Fruit fly (Drosophila melanogaster) whole organism, embryonic: ENCODE results near the gene jv.

ENCODE experiments used
- ATbp ChIP-seq: fragments of 200-800 bp; sonication (Bioruptor generic); optimal IDR thresholded peaks from 2 replicates; lab custom pipeline; 2017; ENCODE audit warnings: missing biosample characterization, mild to moderate bottlenecking, missing genetic modification characterization, missing genetic modification reagents
- Adf1 ChIP-seq: fragments of 200-800 bp; sonication (Bioruptor generic); IDR thresholded peaks from 2 replicates; pipeline ENCODE4 v1.3.6; 2022; ENCODE audit warnings: missing biosample characterization, missing genetic modification characterization
- Atf3 ChIP-seq: fragments of 200-800 bp; sonication (Bioruptor generic); optimal IDR thresholded peaks from 3 replicates; lab custom pipeline; 2016; ENCODE audit warnings: missing biosample characterization, missing genetic modification characterization
- CG10267 ChIP-seq: fragments of 200-800 bp; sonication (Bioruptor generic); optimal IDR thresholded peaks from 2 replicates; lab custom pipeline; 2018; ENCODE audit warnings: missing biosample characterization, mild to moderate bottlenecking, missing genetic modification characterization, moderate library complexity
- CG10366 ChIP-seq: fragments of 200-800 bp; sonication (Bioruptor generic); IDR thresholded peaks from 2 replicates; pipeline ENCODE4 v1.3.6; 2022; ENCODE audit warnings: missing biosample characterization, missing genetic modification characterization
- CG10431 ChIP-seq: fragments of 200-800 bp; sonication (Bioruptor generic); optimal IDR thresholded peaks from 3 replicates; lab custom pipeline; 2018; ENCODE audit warnings: missing biosample characterization, mild to moderate bottlenecking, missing genetic modification characterization
- CG11560 ChIP-seq: fragments of 200-800 bp; sonication (Bioruptor generic); IDR thresholded peaks from 3 replicates; pipeline ENCODE4 v1.3.6; 2022; ENCODE audit warnings: missing biosample characterization, missing genetic modification characterization
- CG1233 ChIP-seq: fragments of 200-800 bp; sonication (Bioruptor generic); optimal IDR thresholded peaks from 4 replicates; lab custom pipeline; 2018; ENCODE audit warnings: missing biosample characterization, mild to moderate bottlenecking, missing genetic modification characterization
- CG12769 ChIP-seq: fragments of 200-800 bp; sonication (Bioruptor generic); optimal IDR thresholded peaks from 2 replicates; lab custom pipeline; 2019; ENCODE audit warnings: missing biosample characterization, mild to moderate bottlenecking, missing genetic modification characterization, moderate library complexity
- CG12942 ChIP-seq: fragments of 200-800 bp; sonication (Bioruptor generic); optimal IDR thresholded peaks from 3 replicates; lab custom pipeline; 2016; ENCODE audit warnings: missing biosample characterization, missing genetic modification characterization
- CG13424 ChIP-seq: fragments of 200-800 bp; sonication (Bioruptor generic); optimal IDR thresholded peaks from 2 replicates; lab custom pipeline; 2019; ENCODE audit warnings: missing biosample characterization, mild to moderate bottlenecking, missing genetic modification characterization, moderate library complexity
- CG15601 ChIP-seq: fragments of 200-800 bp; sonication (Bioruptor generic); optimal IDR thresholded peaks from 3 replicates; lab custom pipeline; 2019; ENCODE audit warnings: missing biosample characterization, mild to moderate bottlenecking, missing genetic modification characterization, moderate library complexity
- CG1603 ChIP-seq: fragments of 200-800 bp; sonication (Bioruptor generic); optimal IDR thresholded peaks from 2 replicates; lab custom pipeline; 2019; ENCODE audit warnings: missing biosample characterization, mild to moderate bottlenecking, missing genetic modification characterization, moderate library complexity
- CG17361 ChIP-seq: fragments of 200-800 bp; sonication (Bioruptor generic); IDR thresholded peaks from 3 replicates; pipeline ENCODE4 v1.3.6; 2022; ENCODE audit warnings: missing biosample characterization, missing genetic modification characterization
- CG17385 ChIP-seq: fragments of 200-800 bp; sonication (Bioruptor generic); optimal IDR thresholded peaks from 3 replicates; lab custom pipeline; 2018; ENCODE audit warnings: missing biosample characterization, mild to moderate bottlenecking, missing genetic modification characterization
- CG2129 ChIP-seq: fragments of 200-800 bp; sonication (Bioruptor generic); IDR thresholded peaks from 2 replicates; pipeline ENCODE4 v1.3.6; 2022; ENCODE audit warnings: missing biosample characterization, missing genetic modification characterization; ENCODE audit not compliant: partially characterized antibody
- CG30431 ChIP-seq: fragments of 200-800 bp; sonication (Bioruptor generic); optimal IDR thresholded peaks from 2 replicates; lab custom pipeline; 2017; ENCODE audit warnings: missing biosample characterization, missing genetic modification characterization
- CG32772 ChIP-seq: fragments of 200-800 bp; sonication (Bioruptor generic); IDR thresholded peaks from 2 replicates; pipeline ENCODE4 v1.3.6; 2022; ENCODE audit warnings: missing biosample characterization, missing genetic modification characterization
- CG4820 ChIP-seq: fragments of 200-800 bp; sonication (Bioruptor generic); optimal IDR thresholded peaks from 3 replicates; lab custom pipeline; 2016; ENCODE audit warnings: missing biosample characterization, missing genetic modification characterization
- CG5245 ChIP-seq: fragments of 200-800 bp; sonication (Bioruptor generic); optimal IDR thresholded peaks from 3 replicates; lab custom pipeline; 2016; ENCODE audit warnings: missing biosample characterization, missing genetic modification characterization
- CG6654 ChIP-seq: fragments of 200-800 bp; sonication (Bioruptor generic); optimal IDR thresholded peaks from 2 replicates; lab custom pipeline; 2017; ENCODE audit warnings: missing biosample characterization, mild to moderate bottlenecking, missing genetic modification characterization
- CG6791 ChIP-seq: fragments of 200-800 bp; sonication (Bioruptor generic); IDR thresholded peaks from 3 replicates; pipeline ENCODE4 v1.3.6; 2022; ENCODE audit warnings: missing biosample characterization, missing genetic modification characterization; ENCODE audit not compliant: partially characterized antibody
- CG8290 ChIP-seq, 3 experiments: fragments of 200-800 bp; sonication (Bioruptor generic); optimal IDR thresholded peaks; 2 replicates each; lab custom pipeline; 2016 to 2019; ENCODE audit warnings: missing biosample characterization in 3 of 3, missing genetic modification characterization in 3 of 3, mild to moderate bottlenecking in 2 of 3, moderate library complexity in 1 of 3
- CG8478 ChIP-seq: fragments of >200 bp; optimal IDR thresholded peaks from 2 replicates; lab custom pipeline; 2018
- CG9727 ChIP-seq: fragments of 200-800 bp; sonication (Bioruptor generic); optimal IDR thresholded peaks from 3 replicates; lab custom pipeline; 2017; ENCODE audit warnings: missing biosample characterization, mild to moderate bottlenecking, missing genetic modification characterization
- CG9932 ChIP-seq: fragments of 200-800 bp; sonication (Bioruptor generic); IDR thresholded peaks from 2 replicates; pipeline ENCODE4 v1.3.6; 2022; ENCODE audit warnings: missing biosample characterization, missing genetic modification characterization
- CTCF ChIP-seq: fragments of 200-800 bp; sonication (Bioruptor generic); optimal IDR thresholded peaks from 2 replicates; lab custom pipeline; 2017; ENCODE audit warnings: missing biosample characterization, mild to moderate bottlenecking, missing genetic modification characterization, moderate library complexity
- Chrac-16 ChIP-seq: fragments of 200-800 bp; sonication (Bioruptor generic); optimal IDR thresholded peaks from 3 replicates; lab custom pipeline; 2016; ENCODE audit warnings: missing biosample characterization, missing genetic modification characterization
- E2f1 ChIP-seq: fragments of 200-800 bp; sonication (Bioruptor generic); IDR thresholded peaks from 2 replicates; pipeline ENCODE4 v1.3.6; 2022; ENCODE audit warnings: missing biosample characterization, missing genetic modification characterization
- H15 ChIP-seq: fragments of 200-800 bp; sonication (Bioruptor generic); IDR thresholded peaks from 3 replicates; pipeline ENCODE4 v1.3.6; 2022; ENCODE audit warnings: missing biosample characterization, missing genetic modification characterization
- NC2α ChIP-seq: fragments of 200-800 bp; sonication (Bioruptor generic); optimal IDR thresholded peaks from 2 replicates; lab custom pipeline; 2016; ENCODE audit warnings: missing biosample characterization, missing genetic modification characterization
- Rx ChIP-seq: fragments of 200-800 bp; sonication (Bioruptor generic); IDR thresholded peaks from 2 replicates; pipeline ENCODE4 v1.3.6; 2022; ENCODE audit warnings: missing biosample characterization, missing genetic modification characterization
- TFAM ChIP-seq: fragments of 200-800 bp; sonication (Bioruptor generic); optimal IDR thresholded peaks from 2 replicates; lab custom pipeline; 2017; ENCODE audit warnings: missing biosample characterization, missing genetic modification characterization, inconsistent platforms
- Vsx1 ChIP-seq: fragments of 200-800 bp; sonication (Bioruptor generic); optimal IDR thresholded peaks from 2 replicates; lab custom pipeline; 2017; ENCODE audit warnings: missing biosample characterization, mild to moderate bottlenecking, missing genetic modification characterization, missing genetic modification reagents
- ash1 ChIP-seq: fragments of 200-800 bp; sonication (Bioruptor generic); optimal IDR thresholded peaks from 2 replicates; lab custom pipeline; 2018; ENCODE audit warnings: missing biosample characterization, mild to moderate bottlenecking, missing genetic modification characterization
- bab2 ChIP-seq: fragments of 200-800 bp; sonication (Bioruptor generic); optimal IDR thresholded peaks from 2 replicates; lab custom pipeline; 2016; ENCODE audit warnings: missing biosample characterization, missing genetic modification characterization
- da ChIP-seq: fragments of 200-800 bp; sonication (Bioruptor generic); optimal IDR thresholded peaks from 2 replicates; lab custom pipeline; 2016; ENCODE audit warnings: missing biosample characterization, missing genetic modification characterization
- en ChIP-seq: fragments of 200-800 bp; sonication (Bioruptor generic); optimal IDR thresholded peaks from 2 replicates; lab custom pipeline; 2016; ENCODE audit warnings: missing biosample characterization, missing genetic modification characterization
- fd96Cb ChIP-seq: fragments of 200-800 bp; sonication (Bioruptor generic); optimal IDR thresholded peaks from 2 replicates; lab custom pipeline; 2018; ENCODE audit warnings: missing biosample characterization, mild to moderate bottlenecking, missing genetic modification characterization, moderate library complexity
- ham ChIP-seq: fragments of 200-800 bp; sonication (Bioruptor generic); IDR thresholded peaks from 2 replicates; pipeline ENCODE4 v1.3.6; 2022; ENCODE audit warnings: missing biosample characterization, missing genetic modification characterization
- kay ChIP-seq: fragments of 200-800 bp; sonication (Bioruptor generic); optimal IDR thresholded peaks from 2 replicates; lab custom pipeline; 2016; ENCODE audit warnings: missing biosample characterization, missing genetic modification characterization
- lbe ChIP-seq: fragments of 200-800 bp; sonication (Bioruptor generic); optimal IDR thresholded peaks from 2 replicates; lab custom pipeline; 2016; ENCODE audit warnings: missing biosample characterization, mild to moderate bottlenecking, missing genetic modification characterization
- lilli ChIP-seq: fragments of 200-800 bp; sonication (Bioruptor generic); optimal IDR thresholded peaks from 3 replicates; lab custom pipeline; 2016; ENCODE audit warnings: missing biosample characterization, missing genetic modification characterization
- pfk ChIP-seq: fragments of 200-800 bp; sonication (Bioruptor generic); optimal IDR thresholded peaks from 2 replicates; lab custom pipeline; 2018; ENCODE audit warnings: missing biosample characterization, mild to moderate bottlenecking, missing genetic modification characterization, moderate library complexity
- prd ChIP-seq, 3 experiments: fragments of >200 bp in 2 of 3; fragments of 200-800 bp in 1 of 3; sonication (Bioruptor generic) in 1 of 3; optimal IDR thresholded peaks in 2 of 3; IDR thresholded peaks in 1 of 3; 2 replicates in 2 of 3; 3 replicates in 1 of 3; pipeline versions ENCODE4 v1.3.6 to Lab custom; 2017 to 2022; ENCODE audit warnings: missing biosample characterization in 1 of 3, missing genetic modification characterization in 1 of 3
- repo ChIP-seq: fragments of 200-800 bp; sonication (Bioruptor generic); optimal IDR thresholded peaks from 2 replicates; lab custom pipeline; 2016; ENCODE audit warnings: missing biosample characterization, missing genetic modification characterization
- ro ChIP-seq: fragments of 200-800 bp; sonication (Bioruptor generic); IDR thresholded peaks from 2 replicates; pipeline ENCODE4 v1.3.6; 2022; ENCODE audit warnings: missing biosample characterization, missing genetic modification characterization
- so ChIP-seq: fragments of 200-800 bp; sonication (Bioruptor generic); IDR thresholded peaks from 3 replicates; pipeline ENCODE4 v1.3.6; 2022; ENCODE audit warnings: missing biosample characterization, missing genetic modification characterization
- tll ChIP-seq, 2 experiments: fragments of 200-800 bp in 1 of 2; fragments of >200 bp in 1 of 2; sonication (Bioruptor generic) in 1 of 2; optimal IDR thresholded peaks; 2 replicates each; lab custom pipeline; 2017 to 2019; ENCODE audit warnings: missing biosample characterization in 2 of 2, missing genetic modification characterization in 2 of 2, mild to moderate bottlenecking in 1 of 2, moderate library complexity in 1 of 2
- vvl ChIP-seq: fragments of 200-800 bp; sonication (Bioruptor generic); IDR thresholded peaks from 2 replicates; pipeline ENCODE4 v1.3.6; 2022; ENCODE audit warnings: missing biosample characterization, missing genetic modification characterization
- zen2 ChIP-seq: fragments of 200-800 bp; sonication (Bioruptor generic); IDR thresholded peaks from 3 replicates; pipeline ENCODE4 v1.3.6; 2022; ENCODE audit warnings: missing biosample characterization, missing genetic modification characterization; ENCODE audit not compliant: partially characterized antibody

jv gene

DNA sequence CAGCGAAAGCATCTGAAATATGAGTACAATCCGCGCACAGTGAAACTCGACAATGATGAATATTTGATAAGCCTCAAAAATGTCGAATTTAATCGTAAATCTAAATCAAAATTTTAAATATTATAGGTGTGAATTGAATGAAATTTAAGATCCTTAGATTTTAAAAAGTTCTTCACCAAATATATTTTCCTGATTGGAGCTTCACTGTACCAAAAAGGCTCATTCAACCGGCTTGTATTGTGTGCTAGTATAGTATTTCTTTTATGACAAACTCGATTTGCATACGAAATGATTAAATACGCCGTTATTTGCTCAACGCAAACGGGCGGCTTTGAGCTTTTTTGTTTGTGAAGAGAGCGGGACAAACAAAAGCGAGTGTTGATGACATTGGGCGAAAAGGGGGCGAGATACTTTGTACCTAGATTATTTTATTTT lies 36.3 kb downstream of the jv start (continued):
- TF ChIP-seq ATbp (GFP tag; lab: Kevin White, UChicago) (peak; percentile 89), en (peak; percentile 22), Vsx1 (GFP tag; lab: Kevin White, UChicago) (peak; percentile 54), bab2 (GFP tag; lab: Kevin White, UChicago) (peak; percentile 82), repo (GFP tag; lab: Kevin White, UChicago) (peak; percentile 6), CG8290 (GFP tag; optimal IDR thresholded peaks at IDR 0.05; lab: Kevin White, UChicago) (no peak), CG8290 (tag; optimal IDR thresholded peaks at IDR 0.05; lab: Kevin White, UChicago) (peak in 1 of 2 experiments; percentile 85), CG10431 (GFP tag; lab: Kevin White, UChicago) (peak; percentile 21), CG9932 (GFP tag; lab: Robert Waterston, UW) (peak; percentile 93), Adf1 (GFP tag; lab: Robert Waterston, UW) (peak; percentile 76), prd (optimal IDR thresholded peaks at IDR 0.05; lab: Kevin White, UChicago) (no peak), prd (GFP tag; IDR thresholded peaks at IDR 0.05; lab: Robert Waterston, UW) (peak; percentile 84), NC2α (GFP tag; lab: Kevin White, UChicago) (peak; percentile 40), CG6791 (GFP tag; lab: Robert Waterston, UW) (no peak), CG12942 (GFP tag; lab: Kevin White, UChicago) (peak; percentile 66), CG2129 (GFP tag; lab: Robert Waterston, UW) (no peak), ham (GFP tag; lab: Robert Waterston, UW) (peak; percentile 27; the same call in 1 of the 2 replicates), lbe (GFP tag; lab: Kevin White, UChicago) (peak; percentile 87), E2f1 (GFP tag; lab: Robert Waterston, UW) (peak; percentile 82), CG4820 (GFP tag; lab: Kevin White, UChicago) (peak; percentile 40), CG12769 (peak; percentile 84), ro (no peak), lilli (GFP tag; lab: Kevin White, UChicago) (peak; percentile 91), vvl (peak; percentile 94), CG1233 (peak; percentile 84), zen2 (GFP tag; lab: Robert Waterston, UW) (no peak), Atf3 (peak; percentile 22), CG1603 (peak; percentile 70), CTCF (GFP tag; lab: Kevin White, UChicago) (no peak), CG17361 (GFP tag; lab: Robert Waterston, UW) (peak; percentile 85), H15 (GFP tag; lab: Robert Waterston, UW) (peak; percentile 83), CG17385 (GFP tag; lab: Kevin White, UChicago) (peak; percentile 85), Rx (GFP tag; lab: Robert Waterston, UW) (peak; percentile 68), CG30431 (peak; percentile 33), CG10267 (tag; lab: Kevin White, UChicago) (peak; percentile 59), TFAM (no peak), tll (GFP tag; optimal IDR thresholded peaks at IDR 0.05; lab: Kevin White, UChicago) (no peak), ash1 (GFP tag; lab: Kevin White, UChicago) (no peak), pfk (GFP tag; lab: Kevin White, UChicago) (peak; percentile 15), CG11560 (tag; lab: Robert Waterston, UW) (peak; percentile 65; the same call in 2 of the 3 replicates), CG15601 (tag; lab: Kevin White, UChicago) (peak; percentile 79), CG5245 (GFP tag; lab: Kevin White, UChicago) (peak; percentile 68), CG8478 (lab: Kevin White, UChicago) (no peak), fd96Cb (tag; lab: Kevin White, UChicago) (peak; percentile 76), da (GFP tag; lab: Kevin White, UChicago) (peak; percentile 16), kay (GFP tag; lab: Kevin White, UChicago) (peak; percentile 88), CG10366 (GFP tag; lab: Robert Waterston, UW) (peak; percentile 79), Chrac-16 (GFP tag; lab: Kevin White, UChicago) (peak; percentile 71), so (peak; percentile 85), CG13424 (tag; lab: Kevin White, UChicago) (peak; percentile 87), CG9727 (peak; percentile 79), CG6654 (peak; percentile 15), CG32772 (GFP tag; lab: Robert Waterston, UW) (peak; percentile 83)
